Fruit fly (Drosophila melanogaster): ENCODE data around the gene Past1.

The Past1 gene

DNA sequence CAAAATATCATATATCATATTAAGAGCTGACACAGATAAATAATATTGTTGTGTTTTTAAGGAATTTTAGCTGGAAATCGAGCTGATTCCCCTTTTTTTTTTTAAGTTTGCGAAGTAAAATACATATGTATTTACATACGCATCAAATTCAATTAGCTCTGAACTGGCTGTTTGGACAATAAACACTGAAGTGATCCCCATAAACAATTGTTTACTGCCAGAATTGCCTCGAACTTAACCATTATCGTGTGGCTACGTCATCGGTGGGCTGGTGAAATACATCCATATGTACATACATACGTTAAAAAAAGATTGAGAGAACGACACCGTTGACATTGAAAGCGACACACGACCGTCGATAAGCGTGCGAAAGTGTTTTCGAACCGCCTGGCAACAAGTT, 19.1 kb downstream of the Past1 start (continued):
- no peak for TF ChIP-seq CTCF (GFP tag; optimal IDR thresholded peaks at IDR 0.05)
- TF ChIP-seq phol (tag; optimal IDR thresholded peaks at IDR 0.05) = no peak
- peak; percentile 28 for TF ChIP-seq Blimp-1 (GFP tag; optimal IDR thresholded peaks at IDR 0.05)
- TF ChIP-seq CG9817 (tag; optimal IDR thresholded peaks at IDR 0.05) = no peak
- no peak for TF ChIP-seq pum (GFP tag; optimal IDR thresholded peaks at IDR 0.05)
- no peak for TF ChIP-seq tio (GFP tag; optimal IDR thresholded peaks at IDR 0.05)
- TF ChIP-seq CG12659 (GFP tag; optimal IDR thresholded peaks at IDR 0.05) = peak; percentile 7
- no peak for TF ChIP-seq psq (GFP tag; optimal IDR thresholded peaks at IDR 0.05)
- peak; percentile 1 for TF ChIP-seq CrebB (tag; optimal IDR thresholded peaks at IDR 0.05)
- TF ChIP-seq CG6854 (GFP tag; optimal IDR thresholded peaks at IDR 0.05) = no peak
- TF ChIP-seq bsh (GFP tag; optimal IDR thresholded peaks at IDR 0.05) = no peak
- peak; percentile 47 for TF ChIP-seq sens (GFP tag)
- no peak for TF ChIP-seq Dip2 (GFP tag; IDR thresholded peaks at IDR 0.05)
- peak; percentile 55 for TF ChIP-seq CG2678 (tag; optimal IDR thresholded peaks at IDR 0.05)
- no peak for TF ChIP-seq chinmo (GFP tag; IDR thresholded peaks at IDR 0.05; ENCODE audit: partially characterized antibody)
- TF ChIP-seq az2 (GFP tag; optimal IDR thresholded peaks at IDR 0.05) = no peak
- TF ChIP-seq caup (GFP tag; optimal IDR thresholded peaks at IDR 0.05; ENCODE audit: severe bottlenecking) = peak; percentile 35
- TF ChIP-seq tap (tag; optimal IDR thresholded peaks at IDR 0.05) = no peak
- no peak for TF ChIP-seq Ets97D (GFP tag; optimal IDR thresholded peaks at IDR 0.05)
- peak; percentile 25 for TF ChIP-seq CG8281 (tag; optimal IDR thresholded peaks at IDR 0.05)
- no peak for TF ChIP-seq org-1 (GFP tag; optimal IDR thresholded peaks at IDR 0.05)
- TF ChIP-seq Neu2 (GFP tag; optimal IDR thresholded peaks at IDR 0.05; ENCODE audit: borderline replicate concordance) = no peak
- TF ChIP-seq CG6813 (GFP tag; optimal IDR thresholded peaks at IDR 0.05) = no peak
- TF ChIP-seq repo (GFP tag; optimal IDR thresholded peaks at IDR 0.05) = no peak
- TF ChIP-seq pan (optimal IDR thresholded peaks at IDR 0.05) = no peak
- no peak for TF ChIP-seq pan (GFP tag; optimal IDR thresholded peaks at IDR 0.05 in 1 of 2, IDR thresholded peaks at IDR 0.05 in 1 of 2)
- no peak for TF ChIP-seq Mrtf (GFP tag; IDR thresholded peaks at IDR 0.05)
- peak; percentile 23; the same call in 1 of the 2 replicates for TF ChIP-seq Rfx (GFP tag; IDR thresholded peaks at IDR 0.05)
- TF ChIP-seq chm (GFP tag; IDR thresholded peaks at IDR 0.05) = no peak
- no peak for TF ChIP-seq vvl (GFP tag; IDR thresholded peaks at IDR 0.05)
- TF ChIP-seq Fer1 (GFP tag; optimal IDR thresholded peaks at IDR 0.05) = peak; percentile 25
- TF ChIP-seq pita (GFP tag; optimal IDR thresholded peaks at IDR 0.05) = no peak
- TF ChIP-seq onecut (GFP tag; IDR thresholded peaks at IDR 0.05) = no peak
- TF ChIP-seq gt (GFP tag; IDR thresholded peaks at IDR 0.05) = no peak
- TF ChIP-seq scrt (GFP tag; optimal IDR thresholded peaks at IDR 0.05) = no peak
- TF ChIP-seq Taf1 (GFP tag; IDR thresholded peaks at IDR 0.05) = 0 out of 2 replicates have a peak, but pooled peaks have one; percentile 27
- TF ChIP-seq CG10431 (GFP tag; optimal IDR thresholded peaks at IDR 0.05) = no peak
- TF ChIP-seq ac (GFP tag; optimal IDR thresholded peaks at IDR 0.05) = no peak
- TF ChIP-seq CG13296 (GFP tag; optimal IDR thresholded peaks at IDR 0.05) = peak; percentile 74
- no peak for TF ChIP-seq Ravus (GFP tag; IDR thresholded peaks at IDR 0.05)
- TF ChIP-seq dm (GFP tag; optimal IDR thresholded peaks at IDR 0.05) = no peak

- TF ChIP-seq Rfx (GFP tag; IDR thresholded peaks at IDR 0.05) (peak; percentile 42), CG10267 (tag; optimal IDR thresholded peaks at IDR 0.05) (no peak), chn (GFP tag; optimal IDR thresholded peaks at IDR 0.05) (no peak), gro (GFP tag; optimal IDR thresholded peaks at IDR 0.05) (no peak), chinmo (GFP tag; IDR thresholded peaks at IDR 0.05; ENCODE audit: partially characterized antibody) (0 out of 4 replicates have a peak, but pooled peaks have one; percentile 39), Atf6 (GFP tag; IDR thresholded peaks at IDR 0.05) (0 out of 2 replicates have a peak, but pooled peaks have one; percentile 23), Adf1 (GFP tag; IDR thresholded peaks at IDR 0.05) (no peak), Med (GFP tag) (peak; percentile 22), CG13894 (tag; optimal IDR thresholded peaks at IDR 0.05) (peak; percentile 22), CG7372 (GFP tag; IDR thresholded peaks at IDR 0.05) (0 out of 2 replicates have a peak, but pooled peaks have one; percentile 46), sqz (GFP tag; optimal IDR thresholded peaks at IDR 0.05) (peak; percentile 33), nom (GFP tag; optimal IDR thresholded peaks at IDR 0.05) (peak; percentile 90), CG34224 (GFP tag; IDR thresholded peaks at IDR 0.05; ENCODE audit: partially characterized antibody) (peak; percentile 38; the same call in 1 of the 3 replicates), CG15514 (GFP tag; optimal IDR thresholded peaks at IDR 0.05) (peak; percentile 97)
Observed at dm6 chr3R:12716894-12717293, 19.8 kb downstream of the Past1 start.

All from whole organism, embryonic.